Worm (Caenorhabditis elegans): ENCODE results near the gene ztf-30.

ztf-30 gene

DNA sequence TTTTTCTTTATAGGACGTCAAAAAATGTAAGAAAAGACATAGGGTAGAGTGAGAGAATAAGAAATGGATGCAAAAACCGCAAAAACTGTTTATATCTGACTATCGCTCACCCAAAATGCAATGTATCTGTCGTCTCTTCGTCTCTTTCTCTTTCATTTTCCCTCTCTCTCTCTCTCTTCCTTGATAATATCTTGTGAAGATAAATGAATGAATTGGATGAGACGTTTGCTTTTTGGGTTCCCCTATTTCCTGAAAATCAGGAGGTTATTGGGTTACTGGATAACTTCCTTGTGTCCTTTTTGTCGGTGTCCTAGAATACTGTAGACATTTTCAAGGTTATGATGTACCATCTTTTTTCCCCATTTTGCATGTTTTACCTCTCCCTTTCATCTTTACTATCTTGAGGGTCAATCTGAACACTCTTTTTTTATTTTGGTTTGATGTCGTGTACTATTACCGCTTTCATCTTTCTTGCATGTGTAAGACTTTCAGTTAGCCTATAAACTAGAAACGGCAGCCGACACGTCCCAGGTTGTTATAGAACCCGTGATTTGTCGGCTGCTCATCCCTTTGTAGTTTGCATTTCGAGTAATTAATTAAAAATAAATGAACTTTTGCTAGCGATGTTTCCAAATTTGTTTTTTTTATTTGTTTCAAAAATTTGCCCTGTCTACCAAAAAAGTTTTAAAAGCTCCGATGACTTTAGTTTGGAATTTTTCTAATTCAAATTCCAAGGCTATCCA lies 22.1 kb downstream of the ztf-30 start:
- TF ChIP-seq elt-1 (tag; optimal IDR thresholded peaks at IDR 0.05) = peak; percentile 51
- peak; percentile 93 for TF ChIP-seq nhr-23 (tag; optimal IDR thresholded peaks at IDR 0.05)
- no peak for TF ChIP-seq zag-1 (tag; optimal IDR thresholded peaks at IDR 0.05)
- peak; percentile 71 for TF ChIP-seq snpc-4 (tag; optimal IDR thresholded peaks at IDR 0.05)

DNA sequence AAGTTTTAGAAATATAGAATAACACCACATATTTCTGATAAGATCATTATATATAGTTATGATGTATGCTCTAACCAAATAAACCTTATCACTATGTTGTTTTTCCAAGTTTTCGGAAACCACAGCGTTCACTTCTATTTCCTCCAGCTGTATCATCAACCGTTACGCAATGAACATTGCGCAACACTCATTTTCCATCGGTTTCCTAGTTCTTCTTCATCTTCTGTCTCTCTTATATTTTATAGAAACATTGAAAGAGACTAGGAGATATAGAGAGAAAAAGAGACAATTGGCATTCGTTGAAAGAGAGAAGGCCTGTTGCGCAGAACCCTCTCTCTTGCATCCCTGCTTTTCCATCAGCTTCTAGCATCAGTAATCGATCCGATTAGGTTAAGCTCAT lies 23.4 kb downstream of the ztf-30 start:
- TF ChIP-seq daf-12 (tag; optimal IDR thresholded peaks at IDR 0.05) = no peak
- peak; percentile 19 for TF ChIP-seq nhr-23 (tag; optimal IDR thresholded peaks at IDR 0.05)

- TF ChIP-seq nhr-23 (tag; optimal IDR thresholded peaks at IDR 0.05) = peak; percentile 67
- no peak for TF ChIP-seq ceh-9 (tag; optimal IDR thresholded peaks at IDR 0.05)
- no peak for TF ChIP-seq jun-1 (tag; optimal IDR thresholded peaks at IDR 0.05)
- no peak for TF ChIP-seq hmg-11 (tag; optimal IDR thresholded peaks at IDR 0.05)
- peak; percentile 96 for TF ChIP-seq elt-1 (tag; optimal IDR thresholded peaks at IDR 0.05)
These were observed 23.8 kb downstream of the ztf-30 start for ce11 chrIII:8573869-8574268.

ce11 chrIII:8573301-8573700 lies 24.4 kb downstream of the ztf-30 start:
- no peak for TF ChIP-seq aly-2 (tag; optimal IDR thresholded peaks at IDR 0.05)
- TF ChIP-seq fkh-2 (tag; optimal IDR thresholded peaks at IDR 0.05) = no peak
- TF ChIP-seq ceh-9 (tag; optimal IDR thresholded peaks at IDR 0.05) = no peak
- TF ChIP-seq egl-5 (tag; optimal IDR thresholded peaks at IDR 0.05) = no peak

DNA sequence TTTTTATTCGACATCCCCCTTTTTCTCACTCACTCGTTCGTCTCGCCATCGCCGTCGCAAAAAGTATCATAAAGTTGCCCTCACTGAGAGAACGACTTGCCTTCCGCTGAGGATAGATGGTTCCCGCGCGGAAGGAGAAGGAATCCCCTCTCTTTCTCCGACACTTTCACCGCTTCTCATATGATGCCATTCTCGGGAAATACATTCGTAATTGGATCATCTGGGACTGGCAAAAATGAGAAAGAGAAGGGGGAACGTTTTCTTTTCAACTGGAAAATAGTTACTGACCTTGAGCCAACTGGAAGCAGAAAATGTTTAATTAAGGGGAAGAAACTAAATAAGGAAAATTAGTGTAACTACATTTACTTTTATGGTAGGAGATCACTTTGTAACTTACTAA lies 25.8 kb downstream of the ztf-30 start:
- peak; percentile 35 for TF ChIP-seq nhr-25 (tag; optimal IDR thresholded peaks at IDR 0.05)
- TF ChIP-seq ceh-82 (tag; optimal IDR thresholded peaks at IDR 0.05) = no peak

DNA sequence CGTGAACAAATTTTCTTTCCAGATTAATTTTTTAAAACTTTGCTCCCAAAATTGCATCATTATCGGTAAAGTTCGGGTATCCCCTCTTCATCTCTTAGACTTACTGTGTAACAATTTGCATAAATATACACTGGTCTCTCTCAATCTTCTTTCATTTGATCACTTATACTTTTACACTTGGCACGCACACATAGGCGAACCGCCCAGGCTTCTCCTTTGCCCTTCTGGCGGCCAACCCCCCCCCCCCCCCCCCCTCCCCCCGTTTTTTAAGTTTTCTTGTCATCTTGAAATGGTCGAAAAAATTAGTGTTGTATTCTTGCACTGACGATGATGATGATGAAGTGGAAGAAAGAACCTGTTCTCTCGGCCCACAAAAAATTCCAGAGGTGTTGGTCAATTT lies 27.4 kb downstream of the ztf-30 start:
- TF ChIP-seq skn-1 (tag; optimal IDR thresholded peaks at IDR 0.05) (no peak), tbx-2 (tag; optimal IDR thresholded peaks at IDR 0.05) (no peak), ceh-82 (tag; optimal IDR thresholded peaks at IDR 0.05) (no peak), sea-2 (GFP tag; optimal IDR thresholded peaks at IDR 0.05) (no peak), ceh-9 (tag; optimal IDR thresholded peaks at IDR 0.05) (no peak), pha-4 (tag; optimal IDR thresholded peaks at IDR 0.05) (no peak), nhr-25 (tag; optimal IDR thresholded peaks at IDR 0.05) (no peak), jun-1 (tag; optimal IDR thresholded peaks at IDR 0.05) (no peak), unc-62 (GFP tag; optimal IDR thresholded peaks at IDR 0.05) (no peak), ceh-16 (tag; optimal IDR thresholded peaks at IDR 0.05) (no peak), aly-2 (tag; optimal IDR thresholded peaks at IDR 0.05) (no peak), ztf-11 (tag; optimal IDR thresholded peaks at IDR 0.05) (no peak), nhr-43 (tag; optimal IDR thresholded peaks at IDR 0.05; ENCODE audit: poor library complexity, severe bottlenecking) (no peak), ama-1 (optimal IDR thresholded peaks at IDR 0.05) (no peak), elt-2 (tag; optimal IDR thresholded peaks at IDR 0.05) (no peak), mml-1 (tag; optimal IDR thresholded peaks at IDR 0.05) (no peak), mdl-1 (tag; optimal IDR thresholded peaks at IDR 0.05) (no peak), egl-27 (tag; optimal IDR thresholded peaks at IDR 0.05) (no peak)

- no peak for TF ChIP-seq nhr-23 (tag; optimal IDR thresholded peaks at IDR 0.05)
- no peak for TF ChIP-seq fkh-10 (GFP tag; optimal IDR thresholded peaks at IDR 0.05)
- no peak for TF ChIP-seq mdl-1 (tag; optimal IDR thresholded peaks at IDR 0.05)
- no peak for TF ChIP-seq ceh-9 (tag; optimal IDR thresholded peaks at IDR 0.05)
- no peak for TF ChIP-seq nhr-25 (tag; optimal IDR thresholded peaks at IDR 0.05)
- no peak for TF ChIP-seq jun-1 (tag; optimal IDR thresholded peaks at IDR 0.05)
- TF ChIP-seq nhr-67 (tag; optimal IDR thresholded peaks at IDR 0.05) = no peak
- no peak for TF ChIP-seq tbx-2 (tag; optimal IDR thresholded peaks at IDR 0.05)
- no peak for TF ChIP-seq elt-1 (tag; optimal IDR thresholded peaks at IDR 0.05)
- no peak for TF ChIP-seq ceh-16 (tag; optimal IDR thresholded peaks at IDR 0.05)
- TF ChIP-seq egl-5 (tag; optimal IDR thresholded peaks at IDR 0.05) = no peak
- TF ChIP-seq nhr-76 (tag; optimal IDR thresholded peaks at IDR 0.05) = no peak
- no peak for TF ChIP-seq mml-1 (tag; optimal IDR thresholded peaks at IDR 0.05)
- no peak for TF ChIP-seq lsy-12 (tag; optimal IDR thresholded peaks at IDR 0.05)
- no peak for TF ChIP-seq nhr-28 (tag; optimal IDR thresholded peaks at IDR 0.05)
- TF ChIP-seq nfya-1 (tag; optimal IDR thresholded peaks at IDR 0.05; ENCODE audit: insufficient read depth) = no peak
- no peak for TF ChIP-seq eor-1 (tag; optimal IDR thresholded peaks at IDR 0.05)
- TF ChIP-seq skn-1 (tag; optimal IDR thresholded peaks at IDR 0.05) = no peak
- no peak for TF ChIP-seq lin-15B (tag; optimal IDR thresholded peaks at IDR 0.05)
- no peak for TF ChIP-seq unc-39 (tag; optimal IDR thresholded peaks at IDR 0.05)
These were observed 33.3 kb downstream of the ztf-30 start for ce11 chrIII:8564372-8564771.
